Fruit fly (Drosophila melanogaster) whole organism, embryonic: ENCODE data around the gene CG31075.

Experiments used
- B-H2 ChIP-seq: fragments of 200-800 bp; sonication (Bioruptor generic); optimal IDR thresholded peaks from 2 replicates; lab custom pipeline; 2018; ENCODE audit warnings: missing biosample characterization, mild to moderate bottlenecking, missing genetic modification characterization
- Bteb2 ChIP-seq: fragments of 200-800 bp; sonication (Bioruptor generic); optimal IDR thresholded peaks from 2 replicates; lab custom pipeline; 2016; ENCODE audit warnings: missing biosample characterization, missing genetic modification characterization
- C15 ChIP-seq: fragments of 200-800 bp; sonication (Bioruptor generic); IDR thresholded peaks from 3 replicates; pipeline ENCODE4 v1.3.6; 2022; ENCODE audit warnings: missing biosample characterization, missing genetic modification characterization
- CG13624 ChIP-seq: fragments of 200-800 bp; sonication (Bioruptor generic); optimal IDR thresholded peaks from 2 replicates; lab custom pipeline; 2016; ENCODE audit warnings: missing biosample characterization, missing genetic modification characterization
- CG13775 ChIP-seq: fragments of 200-800 bp; sonication (Bioruptor generic); optimal IDR thresholded peaks from 3 replicates; lab custom pipeline; 2017; ENCODE audit warnings: missing biosample characterization, mild to moderate bottlenecking, missing genetic modification characterization
- CG15479 ChIP-seq: fragments of 200-800 bp; sonication (Bioruptor generic); optimal IDR thresholded peaks from 3 replicates; lab custom pipeline; 2019; ENCODE audit warnings: missing biosample characterization, mild to moderate bottlenecking, missing genetic modification characterization, moderate library complexity
- CG16863 ChIP-seq: fragments of 200-800 bp; sonication (Bioruptor generic); optimal IDR thresholded peaks from 3 replicates; lab custom pipeline; 2016; ENCODE audit warnings: missing biosample characterization, missing genetic modification characterization
- CG17912 ChIP-seq: fragments of 200-800 bp; sonication (Bioruptor generic); optimal IDR thresholded peaks from 2 replicates; lab custom pipeline; 2018; ENCODE audit warnings: missing biosample characterization, mild to moderate bottlenecking, missing genetic modification characterization
- CG18764 ChIP-seq: fragments of 200-800 bp; sonication (Bioruptor generic); optimal IDR thresholded peaks from 3 replicates; lab custom pipeline; 2016; ENCODE audit warnings: missing biosample characterization, missing genetic modification characterization
- CG31365 ChIP-seq: fragments of 200-800 bp; sonication (Bioruptor generic); optimal IDR thresholded peaks from 2 replicates; lab custom pipeline; 2018; ENCODE audit warnings: missing biosample characterization, mild to moderate bottlenecking, missing genetic modification characterization
- CG33213 ChIP-seq: fragments of 200-800 bp; sonication (Bioruptor generic); optimal IDR thresholded peaks from 3 replicates; lab custom pipeline; 2016; ENCODE audit warnings: missing biosample characterization, missing genetic modification characterization
- CG3838 ChIP-seq: fragments of 200-800 bp; sonication (Bioruptor generic); optimal IDR thresholded peaks from 3 replicates; lab custom pipeline; 2016; ENCODE audit warnings: missing biosample characterization, missing genetic modification characterization
- CG4282 ChIP-seq: fragments of 200-800 bp; sonication (Bioruptor generic); optimal IDR thresholded peaks from 2 replicates; lab custom pipeline; 2016; ENCODE audit warnings: missing biosample characterization, missing genetic modification characterization
- CG4328 ChIP-seq: fragments of 200-800 bp; sonication (Bioruptor generic); optimal IDR thresholded peaks from 3 replicates; lab custom pipeline; 2017; ENCODE audit warnings: missing biosample characterization, missing genetic modification reagents, missing genetic modification characterization
- CG4424 ChIP-seq: fragments of 200-800 bp; sonication (Bioruptor generic); optimal IDR thresholded peaks from 3 replicates; lab custom pipeline; 2016; ENCODE audit warnings: missing biosample characterization, missing genetic modification characterization
- CG7745 ChIP-seq: fragments of 200-800 bp; sonication (Bioruptor generic); optimal IDR thresholded peaks from 2 replicates; lab custom pipeline; 2018; ENCODE audit warnings: missing biosample characterization, mild to moderate bottlenecking, missing genetic modification characterization, moderate library complexity
- CG8944 ChIP-seq: fragments of 200-800 bp; sonication (Bioruptor generic); optimal IDR thresholded peaks from 3 replicates; lab custom pipeline; 2016; ENCODE audit warnings: missing biosample characterization, missing genetic modification characterization
- CG9876 ChIP-seq: fragments of 200-800 bp; sonication (Bioruptor generic); optimal IDR thresholded peaks from 2 replicates; lab custom pipeline; 2016; ENCODE audit warnings: missing biosample characterization, missing genetic modification characterization
- CkIIα-i1 ChIP-seq: fragments of 200-800 bp; sonication (Bioruptor generic); IDR thresholded peaks from 2 replicates; pipeline ENCODE4 v1.3.6; 2022; ENCODE audit warnings: missing biosample characterization, missing genetic modification characterization
- CrebB ChIP-seq: fragments of 200-800 bp; sonication (Bioruptor generic); optimal IDR thresholded peaks from 3 replicates; lab custom pipeline; 2018; ENCODE audit warnings: missing biosample characterization, mild to moderate bottlenecking, missing genetic modification characterization
- Fer1 ChIP-seq: fragments of 200-800 bp; sonication (Bioruptor generic); optimal IDR thresholded peaks from 2 replicates; lab custom pipeline; 2017; ENCODE audit warnings: missing biosample characterization, mild to moderate bottlenecking, missing genetic modification characterization
- Gug ChIP-seq: fragments of 200-800 bp; sonication (Bioruptor generic); IDR thresholded peaks from 4 replicates; pipeline ENCODE4 v1.3.6; 2022; ENCODE audit warnings: missing biosample characterization, missing genetic modification characterization
- HLH4C ChIP-seq: fragments of 200-800 bp; sonication (Bioruptor generic); IDR thresholded peaks from 3 replicates; pipeline ENCODE4 v1.3.6; 2022; ENCODE audit warnings: missing biosample characterization, missing genetic modification characterization; ENCODE audit not compliant: partially characterized antibody
- HLH54F ChIP-seq: fragments of 200-800 bp; sonication (Bioruptor generic); optimal IDR thresholded peaks from 3 replicates; lab custom pipeline; 2016; ENCODE audit warnings: missing biosample characterization, missing genetic modification characterization
- HLHmδ ChIP-seq: fragments of 200-800 bp; sonication (Bioruptor generic); optimal IDR thresholded peaks from 2 replicates; lab custom pipeline; 2018; ENCODE audit warnings: missing biosample characterization, mild to moderate bottlenecking, missing genetic modification characterization, moderate library complexity
- Hr3 ChIP-seq: fragments of 200-800 bp; sonication (Bioruptor generic); optimal IDR thresholded peaks from 3 replicates; lab custom pipeline; 2016; ENCODE audit warnings: missing biosample characterization, missing genetic modification characterization
- Mes4 ChIP-seq: fragments of 200-800 bp; sonication (Bioruptor generic); optimal IDR thresholded peaks from 2 replicates; lab custom pipeline; 2016; ENCODE audit warnings: missing biosample characterization, missing genetic modification characterization
- Mrtf ChIP-seq: fragments of 200-800 bp; sonication (Bioruptor generic); IDR thresholded peaks from 3 replicates; pipeline ENCODE4 v1.3.6; 2022; ENCODE audit warnings: missing biosample characterization, missing genetic modification characterization
- Ravus ChIP-seq: fragments of 200-800 bp; sonication (Bioruptor generic); IDR thresholded peaks from 2 replicates; pipeline ENCODE4 v1.3.6; 2022; ENCODE audit warnings: missing biosample characterization, missing genetic modification characterization
- ac ChIP-seq: fragments of 200-800 bp; sonication (Bioruptor generic); optimal IDR thresholded peaks from 3 replicates; lab custom pipeline; 2017; ENCODE audit warnings: missing biosample characterization, mild to moderate bottlenecking, missing genetic modification characterization
- bsh ChIP-seq, 2 experiments: fragments of 200-800 bp; sonication (Bioruptor generic); optimal IDR thresholded peaks; 2 replicates each; lab custom pipeline; 2017 to 2018; ENCODE audit warnings: mild to moderate bottlenecking in 2 of 2, missing biosample characterization in 2 of 2, missing genetic modification characterization in 2 of 2, moderate library complexity in 1 of 2
- chm ChIP-seq: fragments of 200-800 bp; sonication (Bioruptor generic); IDR thresholded peaks from 2 replicates; pipeline ENCODE4 v1.3.6; 2022; ENCODE audit warnings: missing biosample characterization, missing genetic modification characterization
- crp ChIP-seq, 2 experiments: fragments of 200-800 bp; sonication (Bioruptor generic); optimal IDR thresholded peaks; 2 replicates in 1 of 2; 3 replicates in 1 of 2; lab custom pipeline; 2017; ENCODE audit warnings: missing biosample characterization in 2 of 2, missing genetic modification characterization in 2 of 2, mild to moderate bottlenecking in 1 of 2, moderate library complexity in 1 of 2
- emc ChIP-seq: fragments of 200-800 bp; sonication (Bioruptor generic); optimal IDR thresholded peaks from 2 replicates; lab custom pipeline; 2016; ENCODE audit warnings: missing biosample characterization, missing genetic modification characterization
- ems ChIP-seq: fragments of 200-800 bp; sonication (Bioruptor generic); optimal IDR thresholded peaks from 3 replicates; lab custom pipeline; 2016; ENCODE audit warnings: missing biosample characterization, missing genetic modification characterization
- gsb-n ChIP-seq: fragments of 200-800 bp; sonication (Bioruptor generic); optimal IDR thresholded peaks from 3 replicates; lab custom pipeline; 2018; ENCODE audit warnings: missing biosample characterization, mild to moderate bottlenecking, missing genetic modification characterization
- h ChIP-seq: fragments of >200 bp; optimal IDR thresholded peaks from 2 replicates; lab custom pipeline; 2017
- ind ChIP-seq: fragments of 200-800 bp; sonication (Bioruptor generic); optimal IDR thresholded peaks from 3 replicates; lab custom pipeline; 2016; ENCODE audit warnings: missing biosample characterization, missing genetic modification characterization
- jigr1 ChIP-seq: fragments of 200-800 bp; sonication (Bioruptor generic); IDR thresholded peaks from 3 replicates; pipeline ENCODE4 v1.3.6; 2022; ENCODE audit warnings: missing biosample characterization, missing genetic modification characterization
- jing ChIP-seq: fragments of 200-800 bp; sonication (Bioruptor generic); optimal IDR thresholded peaks from 2 replicates; lab custom pipeline; 2018; ENCODE audit warnings: missing biosample characterization, mild to moderate bottlenecking, missing genetic modification characterization
- ken ChIP-seq: fragments of 200-800 bp; sonication (Bioruptor generic); IDR thresholded peaks from 3 replicates; pipeline ENCODE4 v1.3.6; 2022; ENCODE audit warnings: missing biosample characterization, missing genetic modification characterization
- odd ChIP-seq: fragments of 200-800 bp; sonication (Bioruptor generic); optimal IDR thresholded peaks from 2 replicates; lab custom pipeline; 2017; ENCODE audit warnings: missing biosample characterization, mild to moderate bottlenecking, missing genetic modification characterization
- pan ChIP-seq, 4 experiments: fragments of >200 bp in 3 of 4; fragments of 200-800 bp in 1 of 4; sonication (Bioruptor generic) in 1 of 4; optimal IDR thresholded peaks in 3 of 4; IDR thresholded peaks in 1 of 4; 2 replicates each; pipeline versions ENCODE4 v1.3.6 to Lab custom; 2017 to 2022; ENCODE audit warnings: missing biosample characterization in 2 of 4, missing genetic modification characterization in 2 of 4, mixed read lengths in 1 of 4
- pnt ChIP-seq: fragments of 200-800 bp; sonication (Bioruptor generic); optimal IDR thresholded peaks from 3 replicates; lab custom pipeline; 2016; ENCODE audit warnings: missing biosample characterization, missing genetic modification characterization
- sc ChIP-seq, 3 experiments: fragments of >200 bp in 2 of 3; fragments of 200-800 bp in 1 of 3; sonication (Bioruptor generic) in 1 of 3; optimal IDR thresholded peaks; 2 replicates in 2 of 3; 3 replicates in 1 of 3; lab custom pipeline; 2017; ENCODE audit warnings: mild to moderate bottlenecking in 1 of 3, missing biosample characterization in 1 of 3, missing genetic modification characterization in 1 of 3, missing genetic modification reagents in 1 of 3
- sisA ChIP-seq: fragments of 200-800 bp; sonication (Bioruptor generic); IDR thresholded peaks from 2 replicates; pipeline ENCODE4 v1.3.6; 2022; ENCODE audit warnings: missing biosample characterization, missing genetic modification characterization
- sob ChIP-seq: fragments of 200-800 bp; sonication (Bioruptor generic); IDR thresholded peaks from 2 replicates; pipeline ENCODE4 v1.3.6; 2022; ENCODE audit warnings: missing biosample characterization, missing genetic modification characterization
- ssp ChIP-seq: fragments of 200-800 bp; sonication (Bioruptor generic); IDR thresholded peaks from 2 replicates; pipeline ENCODE4 v1.3.6; 2022; ENCODE audit warnings: missing biosample characterization, missing genetic modification characterization
- unpg ChIP-seq: fragments of 200-800 bp; sonication (Bioruptor generic); optimal IDR thresholded peaks from 3 replicates; lab custom pipeline; 2018; ENCODE audit warnings: missing biosample characterization, mild to moderate bottlenecking, missing genetic modification characterization, moderate library complexity
- vfl ChIP-seq: fragments of 200-800 bp; sonication (Bioruptor generic); optimal IDR thresholded peaks from 2 replicates; lab custom pipeline; 2016; ENCODE audit warnings: missing biosample characterization, missing genetic modification characterization
- z ChIP-seq: fragments of 200-800 bp; sonication (Bioruptor generic); IDR thresholded peaks from 3 replicates; pipeline ENCODE4 v1.3.6; 2022; ENCODE audit warnings: missing biosample characterization, missing genetic modification characterization

CG31075 gene

DNA sequence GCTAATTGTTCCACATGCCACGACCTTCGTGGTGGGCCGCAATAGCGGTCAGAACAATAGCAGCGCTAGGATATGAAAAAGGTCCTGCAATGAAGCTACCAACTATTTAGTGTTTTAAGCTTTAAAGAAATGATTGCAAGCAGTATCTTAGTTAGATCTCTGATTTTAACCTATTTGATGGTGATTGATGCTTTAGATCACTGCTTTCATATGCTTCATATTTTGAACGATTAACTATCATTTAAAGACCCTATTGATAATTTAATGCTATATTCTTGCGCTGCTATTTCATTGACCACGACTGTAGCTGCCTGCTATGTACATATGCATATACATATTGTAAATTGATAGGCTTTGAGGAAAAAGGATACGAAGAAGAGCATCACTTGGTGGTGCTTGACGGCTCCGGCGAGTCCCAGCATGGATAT is 24.6 kb downstream of the CG31075 start (continued):
- TF ChIP-seq pnt (peak; percentile 46), CG3838 (GFP tag; lab: Kevin White, UChicago) (no peak), CG4282 (GFP tag; lab: Kevin White, UChicago) (no peak), Mes4 (no peak), CrebB (tag; lab: Kevin White, UChicago) (no peak), CG7745 (no peak), chm (GFP tag; lab: Robert Waterston, UW) (no peak), CG9876 (GFP tag; lab: Kevin White, UChicago) (peak; percentile 61), CG15479 (no peak), unpg (GFP tag; lab: Kevin White, UChicago) (peak; percentile 62), HLH4C (GFP tag; lab: Robert Waterston, UW) (no peak), sc (optimal IDR thresholded peaks at IDR 0.05; lab: Kevin White, UChicago) (no peak), sc (GFP tag; optimal IDR thresholded peaks at IDR 0.05; lab: Kevin White, UChicago) (no peak), ems (peak; percentile 55), CG33213 (GFP tag; lab: Kevin White, UChicago) (peak; percentile 81), Mrtf (GFP tag; lab: Robert Waterston, UW) (no peak), CG18764 (peak; percentile 74), CG31365 (tag; lab: Kevin White, UChicago) (no peak), ac (GFP tag; lab: Kevin White, UChicago) (no peak), CG4328 (GFP tag; lab: Kevin White, UChicago) (no peak), Ravus (GFP tag; lab: Robert Waterston, UW) (no peak), CG13775 (GFP tag; lab: Kevin White, UChicago) (peak; percentile 49), CG16863 (GFP tag; lab: Kevin White, UChicago) (no peak), jigr1 (no peak), HLHmδ (GFP tag; lab: Kevin White, UChicago) (no peak), jing (GFP tag; lab: Kevin White, UChicago) (peak; percentile 0), CG4424 (GFP tag; lab: Kevin White, UChicago) (peak; percentile 52), ssp (GFP tag; lab: Robert Waterston, UW) (no peak), sob (GFP tag; lab: Robert Waterston, UW) (0 out of 2 replicates have a peak, but pooled peaks have one; percentile 35), gsb-n (no peak), ind (GFP tag; lab: Kevin White, UChicago) (peak; percentile 80), ken (GFP tag; lab: Robert Waterston, UW) (no peak), Gug (GFP tag; lab: Robert Waterston, UW) (0 out of 4 replicates have a peak, but pooled peaks have one; percentile 41), Hr3 (GFP tag; lab: Kevin White, UChicago) (no peak), odd (GFP tag; lab: Kevin White, UChicago) (no peak), crp (GFP tag; optimal IDR thresholded peaks at IDR 0.05; lab: Kevin White, UChicago) (no peak), bsh (GFP tag; optimal IDR thresholded peaks at IDR 0.05; lab: Kevin White, UChicago) (peak; percentile 46 to 48), vfl (GFP tag; lab: Kevin White, UChicago) (no peak), pan (optimal IDR thresholded peaks at IDR 0.05; lab: Kevin White, UChicago) (no peak), pan (GFP tag; optimal IDR thresholded peaks at IDR 0.05 in 1 of 2, IDR thresholded peaks at IDR 0.05 in 1 of 2) (peak in 1 of 2 experiments; percentile 72), B-H2 (GFP tag; lab: Kevin White, UChicago) (no peak), Fer1 (GFP tag; lab: Kevin White, UChicago) (peak; percentile 81), HLH54F (GFP tag; lab: Kevin White, UChicago) (no peak), h (lab: Kevin White, UChicago) (no peak), C15 (peak; percentile 6; the same call in 1 of the 3 replicates), CG13624 (GFP tag; lab: Kevin White, UChicago) (peak; percentile 87), sisA (GFP tag; lab: Robert Waterston, UW) (peak; percentile 52), z (GFP tag; lab: Robert Waterston, UW) (no peak), CkIIα-i1 (no peak), Bteb2 (GFP tag; lab: Kevin White, UChicago) (no peak), emc (GFP tag; lab: Kevin White, UChicago) (peak; percentile 2), CG8944 (GFP tag; lab: Kevin White, UChicago) (peak; percentile 52), CG17912 (GFP tag; lab: Kevin White, UChicago) (no peak)
